Fruit fly (Drosophila melanogaster): Measurements from ENCODE around the gene Mtpalpha.

DNA sequence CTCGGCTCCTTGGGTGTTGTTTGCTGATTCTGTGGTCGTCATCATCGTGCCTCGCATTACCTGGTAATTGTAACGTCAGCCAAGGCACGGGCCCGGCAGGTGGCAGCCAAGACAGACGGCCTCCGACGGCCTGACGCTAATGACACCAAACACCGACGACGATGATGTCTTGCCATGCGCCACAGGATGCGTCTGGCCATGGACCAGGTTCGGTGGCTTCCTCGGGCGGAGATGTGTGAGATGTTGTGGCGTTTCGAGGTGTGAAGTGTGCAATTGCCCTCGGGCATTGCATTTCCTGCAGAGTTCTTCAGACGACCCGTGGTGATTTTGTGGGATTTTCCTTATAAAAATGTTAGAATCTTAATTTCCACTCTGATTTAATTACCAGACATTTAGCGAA is 25.5 kb upstream of the Mtpalpha start:
- TF ChIP-seq Ets98B (GFP tag; IDR thresholded peaks at IDR 0.05) (no peak), Pif1B (GFP tag; optimal IDR thresholded peaks at IDR 0.05) (no peak), CG14655 (GFP tag; optimal IDR thresholded peaks at IDR 0.05) (no peak), rn (GFP tag; IDR thresholded peaks at IDR 0.05) (no peak), CG15710 (tag; optimal IDR thresholded peaks at IDR 0.05) (no peak), CG13204 (GFP tag; optimal IDR thresholded peaks at IDR 0.05) (no peak), Snoo (tag; optimal IDR thresholded peaks at IDR 0.05) (no peak), CG8301 (tag; optimal IDR thresholded peaks at IDR 0.05) (no peak), CG4496 (GFP tag; IDR thresholded peaks at IDR 0.05) (no peak), fd96Ca (GFP tag; IDR thresholded peaks at IDR 0.05) (no peak)

All from whole organism, pupa.